Worm (Caenorhabditis elegans) whole organism, early embryonic: ENCODE results near the gene srw-14.

Experiments
- B0310.2 ChIP-seq: sonication (generic microtip); optimal IDR thresholded peaks from 2 replicates; lab custom pipeline; 2016; ENCODE audit warnings: mild to moderate bottlenecking, missing genetic modification characterization, missing compliant biosample characterization
- F13C5.2 ChIP-seq: sonication (generic microtip); optimal IDR thresholded peaks from 2 replicates; lab custom pipeline; 2017; ENCODE audit warnings: mild to moderate bottlenecking, missing genetic modification characterization, inconsistent platforms, missing compliant biosample characterization
- aly-1 ChIP-seq: sonication (generic microtip); optimal IDR thresholded peaks from 2 replicates; lab custom pipeline; 2016; ENCODE audit warnings: missing genetic modification characterization, missing compliant biosample characterization
- ama-1 ChIP-seq: fragments of 150-350 bp; optimal IDR thresholded peaks from 2 replicates; lab custom pipeline; 2014
- ceh-13 ChIP-seq: fragments of 200-800 bp; sonication (Bioruptor generic); optimal IDR thresholded peaks from 2 replicates; lab custom pipeline; 2018; ENCODE audit warnings: mild to moderate bottlenecking, missing genetic modification characterization, missing compliant biosample characterization
- ceh-36 ChIP-seq: sonication (generic microtip); optimal IDR thresholded peaks from 2 replicates; lab custom pipeline; 2016; ENCODE audit warnings: missing genetic modification characterization, inconsistent platforms, missing compliant biosample characterization
- ets-7 ChIP-seq: sonication (generic microtip); optimal IDR thresholded peaks from 2 replicates; lab custom pipeline; 2016; ENCODE audit warnings: missing genotype, missing genetic modification characterization, missing compliant biosample characterization
- flt-1 ChIP-seq: fragments of 200-800 bp; sonication (Bioruptor generic); IDR thresholded peaks from 2 replicates; pipeline ENCODE4 v1.3.6; 2022; ENCODE audit warnings: missing genetic modification characterization, missing compliant biosample characterization
- hmbx-1 ChIP-seq: sonication (generic microtip); optimal IDR thresholded peaks from 2 replicates; lab custom pipeline; 2016; ENCODE audit warnings: mild to moderate bottlenecking, missing genetic modification characterization, missing compliant biosample characterization
- hmg-4 ChIP-seq: fragments of 200-800 bp; sonication (Bioruptor generic); optimal IDR thresholded peaks from 2 replicates; lab custom pipeline; 2018; ENCODE audit warnings: mild to moderate bottlenecking, missing genetic modification characterization, missing compliant biosample characterization
- hnd-1 ChIP-seq: sonication (generic microtip); optimal IDR thresholded peaks from 2 replicates; lab custom pipeline; 2016; ENCODE audit warnings: missing genetic modification characterization, missing compliant biosample characterization
- pes-1 ChIP-seq: fragments of 200-800 bp; sonication (Bioruptor generic); IDR thresholded peaks from 2 replicates; pipeline ENCODE4 v1.3.6; 2022; ENCODE audit warnings: missing genetic modification reagents, missing genetic modification characterization, missing compliant biosample characterization
- scrt-1 ChIP-seq: fragments of 200-800 bp; sonication (Bioruptor generic); IDR thresholded peaks from 2 replicates; pipeline ENCODE4 v1.3.6; 2022; ENCODE audit warnings: missing genetic modification characterization, missing compliant biosample characterization
- sea-1 ChIP-seq: fragments of 200-800 bp; sonication (Bioruptor generic); conservative IDR thresholded peaks from 2 replicates; pipeline ENCODE4 v1.3.6; 2022; ENCODE audit warnings: missing genetic modification characterization, missing compliant biosample characterization
- tbx-11 ChIP-seq: fragments of 200-800 bp; sonication (Bioruptor generic); IDR thresholded peaks from 2 replicates; pipeline ENCODE4 v1.3.6; 2022; ENCODE audit warnings: missing genetic modification characterization, missing compliant biosample characterization
- tbx-37 ChIP-seq: fragments of 200-800 bp; sonication (Bioruptor generic); conservative IDR thresholded peaks from 2 replicates; pipeline ENCODE4 v1.3.6; 2022; ENCODE audit warnings: missing genetic modification reagents, missing genetic modification characterization, missing compliant biosample characterization
- tra-4 ChIP-seq: sonication (generic microtip); optimal IDR thresholded peaks from 2 replicates; lab custom pipeline; 2017; ENCODE audit warnings: missing genetic modification characterization, missing compliant biosample characterization

Gene srw-14

ce11 chrV:15225650-15226049 is at the start of gene srw-14:
Gene srw-14, plus strand, starts transcription at chrV:15225950.
- no peak for TF ChIP-seq pes-1 (GFP tag; lab: Robert Waterston, UW)
- no peak for TF ChIP-seq ceh-13 (GFP tag; lab: Kevin White, UChicago)
- no peak for TF ChIP-seq ama-1
- TF ChIP-seq ets-7 (tag; lab: Kevin White, UChicago): no peak
- no peak for TF ChIP-seq aly-1 (tag; lab: Kevin White, UChicago)
- no peak for TF ChIP-seq B0310.2 (tag; lab: Kevin White, UChicago)
- no peak for TF ChIP-seq hmbx-1 (tag; lab: Kevin White, UChicago)
- TF ChIP-seq tra-4 (tag; lab: Kevin White, UChicago): no peak
- no peak for TF ChIP-seq scrt-1 (GFP tag; lab: Robert Waterston, UW)
- no peak for TF ChIP-seq hmg-4 (GFP tag; lab: Kevin White, UChicago)
- no peak for TF ChIP-seq hnd-1 (tag; lab: Kevin White, UChicago)
- no peak for TF ChIP-seq F13C5.2 (tag; lab: Kevin White, UChicago)

DNA sequence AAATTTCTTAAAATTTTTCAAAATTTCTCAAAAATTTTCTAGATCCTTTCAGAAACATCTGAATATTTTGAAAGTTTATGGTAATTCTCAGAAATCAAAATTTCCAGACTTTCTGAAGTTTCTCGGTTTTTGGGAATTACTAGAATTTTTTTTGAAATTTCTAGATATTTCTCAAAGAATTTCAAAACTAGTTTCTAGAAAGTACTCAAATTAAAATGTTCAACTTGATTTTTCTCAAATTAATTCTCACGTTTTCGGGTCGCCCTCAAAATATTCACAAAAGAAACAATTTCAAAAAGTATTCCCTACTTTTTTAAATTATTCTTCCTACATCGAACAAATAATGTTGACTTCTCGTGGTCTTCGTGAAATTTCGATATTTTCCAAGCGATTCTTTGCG is 46.0 kb upstream of the srw-14 start, which contains the start of gene T09F5.10:
TSS of gene T09F5.10 (plus strand) at position 301 of the 400 bp plus-strand sequence.
- TF ChIP-seq pes-1 (GFP tag; lab: Robert Waterston, UW) (no peak), tbx-37 (GFP tag; lab: Robert Waterston, UW) (no peak), ets-7 (tag; lab: Kevin White, UChicago) (no peak), hmbx-1 (tag; lab: Kevin White, UChicago) (no peak), aly-1 (tag; lab: Kevin White, UChicago) (no peak)

ce11 chrV:15181899-15182298 is 43.9 kb upstream of the srw-14 start:
- TF ChIP-seq hmbx-1 (tag; lab: Kevin White, UChicago) (no peak), ceh-36 (no peak), ama-1 (no peak), pes-1 (GFP tag; lab: Robert Waterston, UW) (no peak), hnd-1 (tag; lab: Kevin White, UChicago) (no peak), ceh-13 (GFP tag; lab: Kevin White, UChicago) (no peak), sea-1 (GFP tag; lab: Robert Waterston, UW) (no peak), hmg-4 (GFP tag; lab: Kevin White, UChicago) (no peak), B0310.2 (tag; lab: Kevin White, UChicago) (no peak), F13C5.2 (tag; lab: Kevin White, UChicago) (no peak), tbx-37 (GFP tag; lab: Robert Waterston, UW) (no peak), flt-1 (GFP tag; lab: Robert Waterston, UW) (no peak), aly-1 (tag; lab: Kevin White, UChicago) (no peak), tra-4 (tag; lab: Kevin White, UChicago) (no peak)

ce11 chrV:15182407-15182806 is 43.3 kb upstream of the srw-14 start, which contains the start of gene fbxa-84:
Gene fbxa-84, plus strand, starts transcription at chrV:15182440.
- TF ChIP-seq tbx-37 (GFP tag; lab: Robert Waterston, UW) (no peak), ceh-13 (GFP tag; lab: Kevin White, UChicago) (no peak), tbx-11 (no peak), aly-1 (tag; lab: Kevin White, UChicago) (no peak), tra-4 (tag; lab: Kevin White, UChicago) (no peak), pes-1 (GFP tag; lab: Robert Waterston, UW) (no peak), F13C5.2 (tag; lab: Kevin White, UChicago) (no peak), ets-7 (tag; lab: Kevin White, UChicago) (no peak), B0310.2 (tag; lab: Kevin White, UChicago) (no peak), hmg-4 (GFP tag; lab: Kevin White, UChicago) (no peak), ama-1 (no peak), hmbx-1 (tag; lab: Kevin White, UChicago) (no peak)

DNA sequence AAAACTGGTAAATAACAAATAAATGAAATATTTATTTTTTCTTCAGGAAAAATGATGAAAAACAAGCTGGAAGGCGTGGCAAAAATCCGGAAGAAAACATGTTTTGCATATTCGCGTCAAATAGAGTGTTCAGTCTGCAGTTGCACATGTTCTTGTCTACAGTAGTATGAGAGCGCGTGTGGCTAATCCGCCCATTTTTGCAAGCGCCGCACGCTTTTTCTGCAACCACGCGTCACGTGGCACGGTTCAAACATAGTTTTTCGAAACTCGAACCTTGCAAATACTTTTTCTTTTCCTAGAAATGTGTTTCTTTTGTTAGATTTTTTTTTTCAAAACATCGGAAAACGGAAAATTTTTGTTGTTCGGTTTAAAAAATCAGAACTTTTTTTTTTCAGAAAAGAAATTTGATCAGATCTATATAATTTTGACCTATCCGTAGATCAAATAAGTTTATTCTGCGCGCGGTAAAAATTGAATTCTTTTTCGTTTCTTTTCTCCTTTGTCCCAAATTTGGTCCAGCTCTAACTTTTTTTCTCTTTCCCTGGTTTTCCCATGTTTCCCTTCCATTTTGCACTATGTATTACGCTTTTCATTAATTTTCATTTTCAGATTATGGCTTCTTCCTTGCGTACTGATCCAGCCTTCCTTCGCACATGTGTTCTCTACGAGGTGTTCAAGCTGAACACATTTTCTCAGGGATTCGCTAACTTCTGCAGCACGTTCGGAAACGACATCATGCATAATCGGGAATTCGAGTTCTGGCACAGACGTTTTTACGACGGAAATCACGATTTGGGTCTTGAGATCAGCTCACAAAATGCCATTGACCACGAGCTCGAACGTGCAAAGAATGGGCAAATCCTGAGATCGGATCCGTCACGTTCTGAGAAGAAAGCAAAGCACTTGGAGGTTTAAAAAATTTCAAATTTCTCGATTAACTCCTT is 41.4 kb upstream of the srw-14 start, which contains the start of gene Y75B12B.1:
TSS of gene Y75B12B.1 (plus strand) at position 603 of the 944 bp plus-strand sequence.
- no peak for TF ChIP-seq sea-1 (GFP tag; lab: Robert Waterston, UW)

DNA sequence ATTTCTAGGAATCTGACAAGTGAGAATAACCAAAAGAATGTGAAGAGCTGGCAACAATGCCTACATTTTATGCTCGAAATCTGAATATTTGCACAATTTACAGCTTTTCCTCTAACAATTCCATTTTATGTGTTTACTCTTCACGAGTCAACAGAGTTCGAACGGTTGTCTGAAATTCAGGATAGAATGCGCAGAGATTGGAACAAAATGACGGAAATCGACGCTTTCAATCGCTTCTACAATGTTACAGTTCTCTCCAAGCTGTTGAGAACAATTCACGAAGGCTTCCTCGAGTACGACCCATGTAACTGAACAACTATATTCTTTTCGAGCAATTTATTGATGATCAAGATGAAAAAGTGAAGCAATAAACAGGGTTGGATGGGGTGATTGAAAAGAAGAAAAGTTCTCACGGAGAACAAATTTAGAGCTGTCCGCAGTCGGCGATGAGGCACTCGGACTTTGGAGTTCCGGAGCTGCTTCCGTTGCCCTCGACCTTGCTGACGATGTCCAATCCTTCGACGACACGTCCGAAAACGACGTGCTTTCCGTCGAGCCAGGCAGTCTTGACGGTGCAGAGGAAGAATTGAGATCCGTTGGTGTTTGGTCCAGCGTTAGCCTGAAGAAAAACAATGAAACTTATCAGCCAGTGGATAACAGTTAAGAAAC is 39.4 kb upstream of the srw-14 start, which contains the start of gene Y75B12B.3:
TSS of gene Y75B12B.3 (minus strand) at position 21 of the 669 bp plus-strand sequence.
- TF ChIP-seq hnd-1 (tag; lab: Kevin White, UChicago) (no peak), sea-1 (GFP tag; lab: Robert Waterston, UW) (no peak), tra-4 (tag; lab: Kevin White, UChicago) (no peak), tbx-37 (GFP tag; lab: Robert Waterston, UW) (no peak), ceh-13 (GFP tag; lab: Kevin White, UChicago) (no peak), ama-1 (no peak), hmg-4 (GFP tag; lab: Kevin White, UChicago) (no peak), ceh-36 (no peak)
